Fruit fly (Drosophila melanogaster) whole organism, embryonic: ENCODE data around the gene obst-J.

Source experiments
- B-H1 ChIP-seq: fragments of 200-800 bp; sonication (Bioruptor generic); IDR thresholded peaks from 3 replicates; pipeline ENCODE4 v1.3.6; 2022; ENCODE audit warnings: missing biosample characterization, missing genetic modification characterization
- CG1024 ChIP-seq: fragments of 200-800 bp; sonication (Bioruptor generic); IDR thresholded peaks from 2 replicates; pipeline ENCODE4 v1.3.6; 2022; ENCODE audit warnings: missing biosample characterization, missing genetic modification characterization
- CG10462 ChIP-seq: fragments of 200-800 bp; sonication (Bioruptor generic); optimal IDR thresholded peaks from 2 replicates; lab custom pipeline; 2016; ENCODE audit warnings: missing biosample characterization, missing genetic modification characterization
- CG11247 ChIP-seq: fragments of 200-800 bp; sonication (Bioruptor generic); IDR thresholded peaks from 2 replicates; pipeline ENCODE4 v1.3.6; 2022; ENCODE audit warnings: missing biosample characterization, missing genetic modification characterization
- CG11398 ChIP-seq: fragments of 200-800 bp; sonication (Bioruptor generic); optimal IDR thresholded peaks from 2 replicates; lab custom pipeline; 2016; ENCODE audit warnings: missing biosample characterization, missing genetic modification characterization
- CG12769 ChIP-seq: fragments of 200-800 bp; sonication (Bioruptor generic); optimal IDR thresholded peaks from 2 replicates; lab custom pipeline; 2019; ENCODE audit warnings: missing biosample characterization, mild to moderate bottlenecking, missing genetic modification characterization, moderate library complexity
- CG13287 ChIP-seq: fragments of 200-800 bp; sonication (Bioruptor generic); IDR thresholded peaks from 2 replicates; pipeline ENCODE4 v1.3.6; 2022; ENCODE audit warnings: missing biosample characterization, missing genetic modification characterization; ENCODE audit not compliant: partially characterized antibody
- CG13624 ChIP-seq: fragments of 200-800 bp; sonication (Bioruptor generic); optimal IDR thresholded peaks from 2 replicates; lab custom pipeline; 2016; ENCODE audit warnings: missing biosample characterization, missing genetic modification characterization
- CG15479 ChIP-seq: fragments of 200-800 bp; sonication (Bioruptor generic); optimal IDR thresholded peaks from 3 replicates; lab custom pipeline; 2019; ENCODE audit warnings: missing biosample characterization, mild to moderate bottlenecking, missing genetic modification characterization, moderate library complexity
- CG15601 ChIP-seq: fragments of 200-800 bp; sonication (Bioruptor generic); optimal IDR thresholded peaks from 3 replicates; lab custom pipeline; 2019; ENCODE audit warnings: missing biosample characterization, mild to moderate bottlenecking, missing genetic modification characterization, moderate library complexity
- CG18011 ChIP-seq: fragments of 200-800 bp; sonication (Bioruptor generic); optimal IDR thresholded peaks from 2 replicates; lab custom pipeline; 2017; ENCODE audit warnings: missing biosample characterization, missing genetic modification characterization, mild to moderate bottlenecking, moderate library complexity, missing genotype
- CG30020 ChIP-seq: fragments of 200-800 bp; optimal IDR thresholded peaks from 2 replicates; lab custom pipeline; 2019; ENCODE audit warnings: missing biosample characterization, mild to moderate bottlenecking, missing genetic modification characterization, moderate library complexity
- CG31365 ChIP-seq: fragments of 200-800 bp; sonication (Bioruptor generic); optimal IDR thresholded peaks from 2 replicates; lab custom pipeline; 2018; ENCODE audit warnings: missing biosample characterization, mild to moderate bottlenecking, missing genetic modification characterization
- CG31441 ChIP-seq: fragments of 200-800 bp; sonication (Bioruptor generic); IDR thresholded peaks from 2 replicates; pipeline ENCODE4 v1.3.6; 2022; ENCODE audit warnings: missing biosample characterization, missing genetic modification characterization
- CG32532 ChIP-seq: fragments of 200-800 bp; sonication (Bioruptor generic); IDR thresholded peaks from 2 replicates; pipeline ENCODE4 v1.3.6; 2022; ENCODE audit warnings: missing biosample characterization, missing genetic modification characterization
- CG32772 ChIP-seq: fragments of 200-800 bp; sonication (Bioruptor generic); IDR thresholded peaks from 2 replicates; pipeline ENCODE4 v1.3.6; 2022; ENCODE audit warnings: missing biosample characterization, missing genetic modification characterization
- CG42726 ChIP-seq: fragments of 200-800 bp; sonication (Bioruptor generic); IDR thresholded peaks from 2 replicates; pipeline ENCODE4 v1.3.6; 2022; ENCODE audit warnings: missing biosample characterization, missing genetic modification characterization; ENCODE audit not compliant: partially characterized antibody
- CG6854 ChIP-seq: fragments of 200-800 bp; sonication (Bioruptor generic); optimal IDR thresholded peaks from 3 replicates; lab custom pipeline; 2017; ENCODE audit warnings: missing biosample characterization, mild to moderate bottlenecking, missing genetic modification characterization
- CG8281 ChIP-seq: fragments of 200-800 bp; sonication (Bioruptor generic); optimal IDR thresholded peaks from 2 replicates; lab custom pipeline; 2018; ENCODE audit warnings: missing biosample characterization, mild to moderate bottlenecking, missing genetic modification characterization, moderate library complexity
- CG8290 ChIP-seq, 3 experiments: fragments of 200-800 bp; sonication (Bioruptor generic); optimal IDR thresholded peaks; 2 replicates each; lab custom pipeline; 2016 to 2019; ENCODE audit warnings: missing biosample characterization in 3 of 3, missing genetic modification characterization in 3 of 3, mild to moderate bottlenecking in 2 of 3, moderate library complexity in 1 of 3
- Dip2 ChIP-seq: fragments of 200-800 bp; sonication (Bioruptor generic); IDR thresholded peaks from 2 replicates; pipeline ENCODE4 v1.3.6; 2022; ENCODE audit warnings: missing biosample characterization, missing genetic modification characterization
- E2f2 ChIP-seq: fragments of 200-800 bp; sonication (Bioruptor generic); IDR thresholded peaks from 2 replicates; pipeline ENCODE4 v1.3.6; 2022; ENCODE audit warnings: missing biosample characterization, missing genetic modification characterization
- HHEX ChIP-seq: fragments of 200-800 bp; sonication (Bioruptor generic); optimal IDR thresholded peaks from 3 replicates; lab custom pipeline; 2017; ENCODE audit warnings: missing biosample characterization, mild to moderate bottlenecking, missing genetic modification characterization, missing genetic modification reagents
- HLH3B ChIP-seq: fragments of 200-800 bp; sonication (Bioruptor generic); IDR thresholded peaks from 2 replicates; pipeline ENCODE4 v1.3.6; 2022; ENCODE audit warnings: missing biosample characterization, missing genetic modification characterization
- Hand ChIP-seq: fragments of 200-800 bp; sonication (Bioruptor generic); optimal IDR thresholded peaks from 2 replicates; lab custom pipeline; 2017; ENCODE audit warnings: mild to moderate bottlenecking, missing biosample characterization, missing genetic modification reagents, missing genetic modification characterization
- Hr3 ChIP-seq: fragments of 200-800 bp; sonication (Bioruptor generic); optimal IDR thresholded peaks from 3 replicates; lab custom pipeline; 2016; ENCODE audit warnings: missing biosample characterization, missing genetic modification characterization
- MESR4 ChIP-seq: fragments of 200-800 bp; sonication (Bioruptor generic); optimal IDR thresholded peaks from 2 replicates; lab custom pipeline; 2018; ENCODE audit warnings: missing biosample characterization, mild to moderate bottlenecking, missing genetic modification characterization, moderate library complexity
- NK7.1 ChIP-seq: fragments of 200-800 bp; sonication (Bioruptor generic); optimal IDR thresholded peaks from 3 replicates; lab custom pipeline; 2016; ENCODE audit warnings: missing biosample characterization, missing genetic modification characterization
- Sin3A ChIP-seq: fragments of >200 bp; optimal IDR thresholded peaks from 2 replicates; lab custom pipeline; 2018
- bowl ChIP-seq: fragments of 200-800 bp; sonication (Bioruptor generic); IDR thresholded peaks from 2 replicates; pipeline ENCODE4 v1.3.6; 2022; ENCODE audit warnings: missing biosample characterization, missing genetic modification characterization
- chm ChIP-seq: fragments of 200-800 bp; sonication (Bioruptor generic); IDR thresholded peaks from 2 replicates; pipeline ENCODE4 v1.3.6; 2022; ENCODE audit warnings: missing biosample characterization, missing genetic modification characterization
- en ChIP-seq: fragments of 200-800 bp; sonication (Bioruptor generic); optimal IDR thresholded peaks from 2 replicates; lab custom pipeline; 2016; ENCODE audit warnings: missing biosample characterization, missing genetic modification characterization
- ewg ChIP-seq: fragments of 200-800 bp; sonication (Bioruptor generic); optimal IDR thresholded peaks from 3 replicates; lab custom pipeline; 2017; ENCODE audit warnings: mild to moderate bottlenecking, missing biosample characterization, missing genetic modification reagents, missing genetic modification characterization
- ftz-f1 ChIP-seq: fragments of 200-800 bp; sonication (Bioruptor generic); optimal IDR thresholded peaks from 2 replicates; lab custom pipeline; 2016; ENCODE audit warnings: missing biosample characterization, missing genetic modification characterization
- gce ChIP-seq: fragments of 200-800 bp; sonication (Bioruptor generic); IDR thresholded peaks from 3 replicates; pipeline ENCODE4 v1.3.6; 2022; ENCODE audit warnings: missing biosample characterization, missing genetic modification characterization
- grau ChIP-seq: fragments of 200-800 bp; optimal IDR thresholded peaks from 3 replicates; lab custom pipeline; 2019; ENCODE audit warnings: missing biosample characterization, mild to moderate bottlenecking, missing genetic modification characterization, moderate library complexity
- lab ChIP-seq: fragments of 200-800 bp; sonication (Bioruptor generic); optimal IDR thresholded peaks from 3 replicates; lab custom pipeline; 2017; ENCODE audit warnings: missing biosample characterization, missing genetic modification characterization, mild to moderate bottlenecking, moderate library complexity, missing genetic modification reagents
- lbe ChIP-seq: fragments of 200-800 bp; sonication (Bioruptor generic); optimal IDR thresholded peaks from 2 replicates; lab custom pipeline; 2016; ENCODE audit warnings: missing biosample characterization, mild to moderate bottlenecking, missing genetic modification characterization
- nmo ChIP-seq: fragments of 200-800 bp; sonication (Bioruptor generic); optimal IDR thresholded peaks from 2 replicates; lab custom pipeline; 2018; ENCODE audit warnings: missing biosample characterization, mild to moderate bottlenecking, missing genetic modification characterization, moderate library complexity
- onecut ChIP-seq: fragments of 200-800 bp; sonication (Bioruptor generic); IDR thresholded peaks from 2 replicates; pipeline ENCODE4 v1.3.6; 2022; ENCODE audit warnings: missing biosample characterization, missing genetic modification characterization
- pb ChIP-seq: fragments of 200-800 bp; sonication (Bioruptor generic); optimal IDR thresholded peaks from 3 replicates; lab custom pipeline; 2016; ENCODE audit warnings: missing biosample characterization, missing genetic modification characterization
- rib ChIP-seq: fragments of 200-800 bp; sonication (Bioruptor generic); IDR thresholded peaks from 2 replicates; pipeline ENCODE4 v1.3.6; 2022; ENCODE audit warnings: missing biosample characterization, missing genetic modification characterization
- salm ChIP-seq: fragments of 200-800 bp; sonication (Bioruptor generic); optimal IDR thresholded peaks from 2 replicates; lab custom pipeline; 2018; ENCODE audit warnings: missing biosample characterization, mild to moderate bottlenecking, missing genetic modification characterization
- sima ChIP-seq: fragments of 200-800 bp; sonication (Bioruptor generic); optimal IDR thresholded peaks from 2 replicates; lab custom pipeline; 2016; ENCODE audit warnings: missing biosample characterization, missing genetic modification characterization
- sisA ChIP-seq: fragments of 200-800 bp; sonication (Bioruptor generic); IDR thresholded peaks from 2 replicates; pipeline ENCODE4 v1.3.6; 2022; ENCODE audit warnings: missing biosample characterization, missing genetic modification characterization
- sob ChIP-seq: fragments of 200-800 bp; sonication (Bioruptor generic); IDR thresholded peaks from 2 replicates; pipeline ENCODE4 v1.3.6; 2022; ENCODE audit warnings: missing biosample characterization, missing genetic modification characterization
- trh ChIP-seq: fragments of 200-800 bp; sonication (Bioruptor generic); optimal IDR thresholded peaks from 2 replicates; lab custom pipeline; 2016; ENCODE audit warnings: missing biosample characterization, missing genetic modification characterization
- tx ChIP-seq: fragments of 200-800 bp; sonication (Bioruptor generic); optimal IDR thresholded peaks from 2 replicates; lab custom pipeline; 2016; ENCODE audit warnings: missing biosample characterization, missing genetic modification characterization
- vvl ChIP-seq: fragments of 200-800 bp; sonication (Bioruptor generic); IDR thresholded peaks from 2 replicates; pipeline ENCODE4 v1.3.6; 2022; ENCODE audit warnings: missing biosample characterization, missing genetic modification characterization

Gene obst-J

dm6 chr3L:20168152-20168551 lies 36.6 kb upstream of the obst-J start:
- TF ChIP-seq MESR4 (no peak), lab (GFP tag; lab: Kevin White, UChicago) (peak; percentile 1), CG13287 (GFP tag; lab: Robert Waterston, UW) (no peak), Sin3A (lab: Kevin White, UChicago) (no peak)

- no peak for TF ChIP-seq B-H1 (GFP tag; lab: Robert Waterston, UW)
- no peak; the same call in 1 of the 2 replicates for TF ChIP-seq E2f2 (GFP tag; lab: Robert Waterston, UW)
- no peak for TF ChIP-seq CG42726 (GFP tag; lab: Robert Waterston, UW)
- TF ChIP-seq NK7.1 (GFP tag; lab: Kevin White, UChicago) = no peak
- no peak for TF ChIP-seq chm (GFP tag; lab: Robert Waterston, UW)
- peak; percentile 18; the same call in 1 of the 2 replicates for TF ChIP-seq onecut (GFP tag; lab: Robert Waterston, UW)
- TF ChIP-seq CG6854 (GFP tag; lab: Kevin White, UChicago) = peak; percentile 19
- no peak for TF ChIP-seq en
- no peak for TF ChIP-seq CG31441 (GFP tag; lab: Robert Waterston, UW)
- TF ChIP-seq bowl = no peak
- no peak for TF ChIP-seq CG12769 (tag; lab: Kevin White, UChicago)
- TF ChIP-seq salm = no peak
- no peak for TF ChIP-seq vvl (GFP tag; lab: Robert Waterston, UW)
- no peak for TF ChIP-seq trh (GFP tag; lab: Kevin White, UChicago)
- TF ChIP-seq Dip2 (GFP tag; lab: Robert Waterston, UW) = no peak
- TF ChIP-seq CG32772 (GFP tag; lab: Robert Waterston, UW) = 0 out of 2 replicates have a peak, but pooled peaks have one; percentile 31
- TF ChIP-seq CG8290 (GFP tag; optimal IDR thresholded peaks at IDR 0.05; lab: Kevin White, UChicago) = no peak
- no peak for TF ChIP-seq CG8290 (tag; optimal IDR thresholded peaks at IDR 0.05; lab: Kevin White, UChicago)
- TF ChIP-seq Hr3 (GFP tag; lab: Kevin White, UChicago) = peak; percentile 59
- TF ChIP-seq CG32532 (GFP tag; lab: Robert Waterston, UW) = peak; percentile 39; the same call in 1 of the 2 replicates
- TF ChIP-seq CG11398 = no peak
- TF ChIP-seq CG15601 = no peak
- TF ChIP-seq CG30020 = no peak
- no peak for TF ChIP-seq CG10462
- TF ChIP-seq grau (tag; lab: Kevin White, UChicago) = peak; percentile 98
- peak; percentile 47 for TF ChIP-seq tx (GFP tag; lab: Kevin White, UChicago)
- peak; percentile 37 for TF ChIP-seq Hand (GFP tag; lab: Kevin White, UChicago)
- TF ChIP-seq CG31365 (tag; lab: Kevin White, UChicago) = no peak
- TF ChIP-seq pb (GFP tag; lab: Kevin White, UChicago) = no peak
- peak; percentile 6; the same call in 1 of the 2 replicates for TF ChIP-seq HLH3B (GFP tag; lab: Robert Waterston, UW)
- TF ChIP-seq lbe (GFP tag; lab: Kevin White, UChicago) = no peak
- peak; percentile 52 for TF ChIP-seq sob (GFP tag; lab: Robert Waterston, UW)
- no peak for TF ChIP-seq sima (GFP tag; lab: Kevin White, UChicago)
- no peak for TF ChIP-seq CG1024 (GFP tag; lab: Robert Waterston, UW)
- no peak for TF ChIP-seq rib
- no peak for TF ChIP-seq CG8281 (tag; lab: Kevin White, UChicago)
- TF ChIP-seq CG11247 = no peak
- TF ChIP-seq ftz-f1 (GFP tag; lab: Kevin White, UChicago) = no peak
- TF ChIP-seq sisA (GFP tag; lab: Robert Waterston, UW) = no peak
- TF ChIP-seq CG13624 (GFP tag; lab: Kevin White, UChicago) = no peak
- peak; percentile 4 for TF ChIP-seq ewg
- TF ChIP-seq CG18011 (GFP tag; lab: Kevin White, UChicago) = no peak
- no peak for TF ChIP-seq HHEX (GFP tag; lab: Kevin White, UChicago)
- TF ChIP-seq CG15479 (GFP tag; lab: Kevin White, UChicago) = no peak
- TF ChIP-seq nmo (GFP tag; lab: Kevin White, UChicago) = peak; percentile 65
- peak; percentile 11; the same call in 1 of the 3 replicates for TF ChIP-seq gce (GFP tag; lab: Robert Waterston, UW)
These were observed 9.2 kb upstream of the obst-J start, which contains the start of gene CG7328 for dm6 chr3L:20140589-20141207. Gene CG7328, minus strand, starts transcription at chr3L:20140607.
